Fruit fly (Drosophila melanogaster) S2 (cell line): ENCODE data around the gene CG46430.

Experiments
- CG8478 ChIP-seq: fragments of >200 bp; optimal IDR thresholded peaks from 2 replicates; lab custom pipeline; 2018
- CTCF ChIP-seq, 2 experiments: fragments of >200 bp; optimal IDR thresholded peaks; 2 replicates each; lab custom pipeline; 2018

dm6 chr3L:10481112-10481511 is 2.8 kb downstream of the CG46430 start, which contains the start of gene Rbfox1:
- no peak for TF ChIP-seq CG8478 (lab: Kevin White, UChicago)
- no peak for TF ChIP-seq CTCF (optimal IDR thresholded peaks at IDR 0.05; lab: Kevin White, UChicago)
